Worm (Caenorhabditis elegans) whole organism, L4 larva: ENCODE results near the gene pqn-74.

Source experiments
- D1046.2 ChIP-seq: fragments of 200-800 bp; sonication (Bioruptor generic); IDR thresholded peaks from 2 replicates; pipeline ENCODE4 v1.3.6; 2022; ENCODE audit warnings: missing genetic modification characterization, missing compliant biosample characterization
- F26F4.8 ChIP-seq: fragments of 200-800 bp; sonication (Bioruptor generic); conservative IDR thresholded peaks from 2 replicates; pipeline ENCODE4 v1.3.6; 2022; ENCODE audit warnings: missing genetic modification characterization, missing compliant biosample characterization
- R02D3.7 ChIP-seq: fragments of 150-350 bp; sonication (generic microtip); optimal IDR thresholded peaks from 3 replicates; lab custom pipeline; 2014; ENCODE audit warnings: missing biosample characterization, missing genetic modification characterization
- T26A8.4 ChIP-seq: fragments of 200-800 bp; sonication (Bioruptor generic); IDR thresholded peaks from 2 replicates; pipeline ENCODE4 v1.3.6; 2022; ENCODE audit warnings: missing genetic modification characterization, missing compliant biosample characterization
- Y105C5A.15 ChIP-seq: fragments of 200-800 bp; sonication (Bioruptor generic); IDR thresholded peaks from 2 replicates; pipeline ENCODE4 v1.3.6; 2022; ENCODE audit warnings: missing genetic modification characterization, missing compliant biosample characterization
- Y48G9A.11 ChIP-seq: fragments of 200-800 bp; sonication (Bioruptor generic); IDR thresholded peaks from 2 replicates; pipeline ENCODE4 v1.3.6; 2022; ENCODE audit warnings: missing genetic modification reagents, missing genetic modification characterization, missing compliant biosample characterization
- Y5F2A.4 ChIP-seq: fragments of 200-800 bp; sonication (Bioruptor generic); optimal IDR thresholded peaks from 2 replicates; lab custom pipeline; 2018; ENCODE audit warnings: mild to moderate bottlenecking, missing genetic modification characterization, missing compliant biosample characterization
- ZK337.2 ChIP-seq: fragments of 200-800 bp; sonication (Bioruptor generic); IDR thresholded peaks from 2 replicates; pipeline ENCODE4 v1.3.6; 2022; ENCODE audit warnings: missing genetic modification reagents, missing genetic modification characterization, missing compliant biosample characterization
- aly-2 ChIP-seq: sonication (generic microtip); optimal IDR thresholded peaks from 2 replicates; lab custom pipeline; 2018; ENCODE audit warnings: missing biosample characterization, missing genetic modification characterization
- arid-1 ChIP-seq: fragments of 200-800 bp; sonication (Bioruptor generic); conservative IDR thresholded peaks from 2 replicates; pipeline ENCODE4 v1.3.6; 2022; ENCODE audit warnings: missing genetic modification reagents, missing genetic modification characterization, missing compliant biosample characterization
- ceh-20 ChIP-seq: fragments of 200-800 bp; sonication (Bioruptor generic); IDR thresholded peaks from 2 replicates; pipeline ENCODE4 v1.3.6; 2022; ENCODE audit warnings: missing genetic modification reagents, missing genetic modification characterization, missing compliant biosample characterization
- ceh-28 ChIP-seq: fragments of 150-350 bp; optimal IDR thresholded peaks from 2 replicates; lab custom pipeline; 2014; ENCODE audit warnings: missing biosample characterization, missing genetic modification reagents, missing genetic modification characterization
- ceh-44 ChIP-seq: fragments of 200-800 bp; sonication (Bioruptor generic); IDR thresholded peaks from 2 replicates; pipeline ENCODE4 v1.3.6; 2022; ENCODE audit warnings: missing genetic modification reagents, missing genetic modification characterization, missing compliant biosample characterization
- daf-19 ChIP-seq: fragments of 200-800 bp; sonication (Bioruptor generic); conservative IDR thresholded peaks from 2 replicates; pipeline ENCODE4 v1.3.6; 2022; ENCODE audit warnings: missing genetic modification characterization, missing compliant biosample characterization
- daf-8 ChIP-seq: fragments of 200-800 bp; sonication (Bioruptor generic); IDR thresholded peaks from 2 replicates; pipeline ENCODE4 v1.3.6; 2022; ENCODE audit warnings: missing genetic modification characterization, missing compliant biosample characterization
- dmd-6 ChIP-seq: fragments of 200-800 bp; sonication (Bioruptor generic); IDR thresholded peaks from 2 replicates; pipeline ENCODE4 v1.3.6; 2022; ENCODE audit warnings: missing genetic modification reagents, missing genetic modification characterization, missing compliant biosample characterization
- dmd-9 ChIP-seq: fragments of 200-800 bp; sonication (Bioruptor generic); IDR thresholded peaks from 2 replicates; pipeline ENCODE4 v1.3.6; 2022; ENCODE audit warnings: missing genetic modification reagents, missing genetic modification characterization, missing compliant biosample characterization
- egl-43 ChIP-seq: fragments of 200-800 bp; sonication (Bioruptor generic); IDR thresholded peaks from 2 replicates; pipeline ENCODE4 v1.3.6; 2022; ENCODE audit warnings: missing genetic modification reagents, missing genetic modification characterization, missing compliant biosample characterization
- fkh-10 ChIP-seq: fragments of 150-350 bp; optimal IDR thresholded peaks from 2 replicates; lab custom pipeline; 2014; ENCODE audit warnings: missing biosample characterization, missing genetic modification reagents, missing genetic modification characterization
- fos-1 ChIP-seq: fragments of 150-350 bp; optimal IDR thresholded peaks from 2 replicates; lab custom pipeline; 2014; ENCODE audit warnings: missing biosample characterization, missing genetic modification characterization
- gei-8 ChIP-seq: fragments of 200-800 bp; sonication (Bioruptor generic); optimal IDR thresholded peaks from 2 replicates; lab custom pipeline; 2018; ENCODE audit warnings: mild to moderate bottlenecking, missing genetic modification characterization, missing compliant biosample characterization
- lim-7 ChIP-seq: fragments of 200-800 bp; sonication (Bioruptor generic); IDR thresholded peaks from 2 replicates; pipeline ENCODE4 v1.3.6; 2022; ENCODE audit warnings: missing genetic modification characterization, missing compliant biosample characterization
- lin-13 ChIP-seq: fragments of 150-350 bp; optimal IDR thresholded peaks from 2 replicates; lab custom pipeline; 2014; ENCODE audit warnings: missing biosample characterization, missing genetic modification reagents, missing genetic modification characterization
- lin-15B ChIP-seq: fragments of 150-350 bp; sonication (generic microtip); optimal IDR thresholded peaks from 3 replicates; lab custom pipeline; 2014; ENCODE audit warnings: missing biosample characterization, missing genetic modification characterization
- lin-29 ChIP-seq: fragments of 200-800 bp; sonication (Bioruptor generic); IDR thresholded peaks from 2 replicates; pipeline ENCODE4 v1.3.6; 2022; ENCODE audit warnings: missing genetic modification reagents, missing genetic modification characterization, missing compliant biosample characterization
- lin-39 ChIP-seq: fragments of 150-350 bp; optimal IDR thresholded peaks from 2 replicates; lab custom pipeline; 2014; ENCODE audit warnings: missing biosample characterization, missing genetic modification reagents, missing genetic modification characterization
- lir-3 ChIP-seq: sonication (generic microtip); optimal IDR thresholded peaks from 2 replicates; lab custom pipeline; 2016; ENCODE audit warnings: mild to moderate bottlenecking, missing genetic modification characterization, missing compliant biosample characterization
- lsy-2 ChIP-seq, 2 experiments: fragments of 150-350 bp in 1 of 2; sonication (generic microtip) in 1 of 2; optimal IDR thresholded peaks; 2 replicates each; lab custom pipeline; 2014 to 2017; ENCODE audit warnings: missing biosample characterization in 2 of 2, missing genetic modification characterization in 2 of 2
- madf-5 ChIP-seq, 2 experiments: fragments of 200-800 bp; sonication (Bioruptor generic); IDR thresholded peaks; 2 replicates each; pipeline ENCODE4 v1.3.6; 2022; ENCODE audit warnings: missing compliant biosample characterization in 2 of 2, missing genetic modification characterization in 2 of 2
- mdl-1 ChIP-seq, 2 experiments: fragments of 150-350 bp in 1 of 2; sonication (generic microtip) in 1 of 2; optimal IDR thresholded peaks; 2 replicates each; lab custom pipeline; 2014 to 2017; ENCODE audit warnings: missing biosample characterization in 2 of 2, missing genetic modification characterization in 2 of 2
- mep-1 ChIP-seq: fragments of 150-350 bp; sonication (generic microtip); optimal IDR thresholded peaks from 3 replicates; lab custom pipeline; 2014; ENCODE audit warnings: missing biosample characterization, missing genetic modification characterization
- mes-2 ChIP-seq: sonication (generic microtip); optimal IDR thresholded peaks from 2 replicates; lab custom pipeline; 2016; ENCODE audit warnings: missing genotype, mild to moderate bottlenecking, missing genetic modification characterization, missing compliant biosample characterization; ENCODE audit not compliant: poor library complexity, severe bottlenecking
- mxl-2 ChIP-seq: fragments of 200-800 bp; sonication (Bioruptor generic); conservative IDR thresholded peaks from 2 replicates; pipeline ENCODE4 v1.3.6; 2022; ENCODE audit warnings: missing genetic modification reagents, missing genetic modification characterization, missing compliant biosample characterization
- nhr-10 ChIP-seq: fragments of 150-350 bp; optimal IDR thresholded peaks from 2 replicates; lab custom pipeline; 2014; ENCODE audit warnings: missing biosample characterization, missing genetic modification characterization
- nhr-102 ChIP-seq: sonication (generic microtip); optimal IDR thresholded peaks from 2 replicates; lab custom pipeline; 2016; ENCODE audit warnings: mild to moderate bottlenecking, missing genetic modification characterization, moderate library complexity, missing compliant biosample characterization
- nhr-11 ChIP-seq: fragments of 150-350 bp; optimal IDR thresholded peaks from 2 replicates; lab custom pipeline; 2014; ENCODE audit warnings: missing biosample characterization, missing genetic modification characterization
- nhr-237 ChIP-seq: sonication (generic microtip); optimal IDR thresholded peaks from 2 replicates; lab custom pipeline; 2017; ENCODE audit warnings: missing biosample characterization, missing genetic modification characterization
- nhr-25 ChIP-seq: sonication (generic microtip); optimal IDR thresholded peaks from 2 replicates; lab custom pipeline; 2017; ENCODE audit warnings: missing genetic modification characterization, mild to moderate bottlenecking, missing compliant biosample characterization, antibody characterized with exemption, moderate library complexity, borderline replicate concordance; ENCODE audit not compliant: insufficient read depth
- nhr-48 ChIP-seq: sonication (generic microtip); optimal IDR thresholded peaks from 2 replicates; lab custom pipeline; 2016; ENCODE audit warnings: mild to moderate bottlenecking, missing genetic modification characterization, missing compliant biosample characterization
- pha-4 ChIP-seq, 2 experiments: fragments of 150-350 bp in 1 of 2; fragments of 200-800 bp in 1 of 2; sonication (Bioruptor generic) in 1 of 2; IDR thresholded peaks in 1 of 2; optimal IDR thresholded peaks in 1 of 2; 2 replicates each; pipeline versions ENCODE4 v1.3.6 to Lab custom; 2014 to 2022; ENCODE audit warnings: missing genetic modification characterization in 2 of 2, missing genetic modification reagents in 2 of 2, missing biosample characterization in 1 of 2, missing compliant biosample characterization in 1 of 2
- set-16 ChIP-seq: fragments of 200-800 bp; sonication (Bioruptor generic); IDR thresholded peaks from 2 replicates; pipeline ENCODE4 v1.3.6; 2022; ENCODE audit warnings: missing genetic modification reagents, missing genetic modification characterization, missing compliant biosample characterization
- snpc-4 ChIP-seq: fragments of 150-350 bp; optimal IDR thresholded peaks from 2 replicates; lab custom pipeline; 2014; ENCODE audit warnings: missing biosample characterization, missing genetic modification characterization
- spr-1 ChIP-seq: sonication (generic microtip); optimal IDR thresholded peaks from 2 replicates; lab custom pipeline; 2016; ENCODE audit warnings: mild to moderate bottlenecking, missing genetic modification characterization, missing compliant biosample characterization
- tra-1 ChIP-seq: fragments of 200-800 bp; sonication (Bioruptor generic); IDR thresholded peaks from 2 replicates; pipeline ENCODE4 v1.3.6; 2022; ENCODE audit warnings: missing genetic modification reagents, missing genetic modification characterization, missing compliant biosample characterization
- unc-130 ChIP-seq: sonication (generic microtip); optimal IDR thresholded peaks from 2 replicates; lab custom pipeline; 2016; ENCODE audit warnings: missing genetic modification reagents, missing genetic modification characterization, missing compliant biosample characterization
- vab-7 ChIP-seq: fragments of 200-800 bp; sonication (Bioruptor generic); IDR thresholded peaks from 2 replicates; pipeline ENCODE4 v1.3.6; 2022; ENCODE audit warnings: missing genetic modification reagents, missing genetic modification characterization, missing compliant biosample characterization
- zag-1 ChIP-seq: fragments of 150-350 bp; optimal IDR thresholded peaks from 2 replicates; lab custom pipeline; 2014; ENCODE audit warnings: missing biosample characterization, missing genetic modification characterization
- zfp-2 ChIP-seq: sonication (generic microtip); optimal IDR thresholded peaks from 2 replicates; lab custom pipeline; 2016; ENCODE audit warnings: mild to moderate bottlenecking, missing genetic modification characterization, missing compliant biosample characterization
- zip-11 ChIP-seq: fragments of 200-800 bp; sonication (Bioruptor generic); IDR thresholded peaks from 2 replicates; pipeline ENCODE4 v1.3.6; 2022; ENCODE audit warnings: missing genetic modification characterization, missing compliant biosample characterization
- zip-2 ChIP-seq: fragments of 150-350 bp; optimal IDR thresholded peaks from 2 replicates; lab custom pipeline; 2014; ENCODE audit warnings: missing biosample characterization, missing genetic modification characterization
- ztf-11 ChIP-seq: fragments of 150-350 bp; optimal IDR thresholded peaks from 2 replicates; lab custom pipeline; 2014; ENCODE audit warnings: missing biosample characterization, missing genetic modification characterization

Gene pqn-74

DNA sequence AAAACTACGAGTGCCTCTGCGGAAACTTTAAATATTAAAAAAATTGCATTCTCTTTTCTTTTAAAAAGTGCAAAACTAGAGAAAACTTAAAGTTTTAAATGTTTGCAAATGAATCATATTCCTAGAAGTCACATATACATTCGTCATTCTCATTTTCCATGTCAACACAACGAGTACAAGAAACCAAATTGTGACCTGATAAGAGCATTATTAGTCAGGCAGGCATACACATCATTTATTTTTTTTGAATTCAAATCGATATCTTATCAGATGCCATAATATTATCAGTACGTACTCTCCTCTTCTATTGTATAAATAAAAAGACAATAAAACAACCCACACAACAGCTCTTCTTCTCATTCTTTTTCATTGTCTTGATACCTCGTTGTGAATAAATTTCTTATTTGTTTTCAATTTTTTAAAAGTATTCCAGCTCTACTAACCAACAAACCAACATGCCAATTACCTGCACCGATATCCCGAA is 16.1 kb upstream of the pqn-74 start, which contains the start of gene W02A2.9 (continued):
- TF ChIP-seq nhr-25 (tag; lab: Kevin White, UChicago) (no peak), nhr-48 (tag; lab: Kevin White, UChicago) (peak; percentile 41), zip-11 (no peak), R02D3.7 (tag; lab: Kevin White, UChicago) (no peak), lin-29 (GFP tag; lab: Robert Waterston, UW) (no peak), arid-1 (GFP tag; lab: Robert Waterston, UW) (no peak), Y48G9A.11 (GFP tag; lab: Robert Waterston, UW) (no peak), lin-13 (GFP tag; lab: Kevin White, UChicago) (no peak), zag-1 (no peak), lim-7 (GFP tag; lab: Robert Waterston, UW) (no peak), vab-7 (GFP tag; lab: Robert Waterston, UW) (no peak), ZK337.2 (GFP tag; lab: Robert Waterston, UW) (no peak), daf-8 (GFP tag; lab: Robert Waterston, UW) (no peak), T26A8.4 (GFP tag; lab: Robert Waterston, UW) (no peak), lin-39 (tag; lab: Kevin White, UChicago) (no peak), aly-2 (no peak), lin-15B (no peak), ceh-44 (GFP tag; lab: Robert Waterston, UW) (no peak), daf-19 (GFP tag; lab: Robert Waterston, UW) (no peak), nhr-102 (tag; lab: Kevin White, UChicago) (no peak), ztf-11 (no peak), set-16 (no peak), D1046.2 (GFP tag; lab: Robert Waterston, UW) (no peak), nhr-10 (tag; lab: Kevin White, UChicago) (no peak), snpc-4 (tag; lab: Kevin White, UChicago) (no peak), ceh-20 (no peak), fos-1 (tag; lab: Kevin White, UChicago) (no peak), tra-1 (GFP tag; lab: Robert Waterston, UW) (no peak), zfp-2 (tag; lab: Kevin White, UChicago) (no peak), nhr-11 (tag; lab: Kevin White, UChicago) (no peak), lir-3 (tag; lab: Kevin White, UChicago) (no peak), Y105C5A.15 (no peak), dmd-6 (GFP tag; lab: Robert Waterston, UW) (peak; percentile 86), mxl-2 (GFP tag; lab: Robert Waterston, UW) (no peak), ceh-28 (no peak), spr-1 (tag; lab: Kevin White, UChicago) (no peak), pha-4 (GFP tag; IDR thresholded peaks at IDR 0.05; lab: Robert Waterston, UW) (no peak), pha-4 (tag; optimal IDR thresholded peaks at IDR 0.05; lab: Kevin White, UChicago) (no peak), F26F4.8 (GFP tag; lab: Robert Waterston, UW) (no peak), lsy-2 (tag; optimal IDR thresholded peaks at IDR 0.05; lab: Kevin White, UChicago) (peak; percentile 11 to 49), dmd-9 (no peak), egl-43 (no peak), mep-1 (no peak), mdl-1 (tag; optimal IDR thresholded peaks at IDR 0.05; lab: Kevin White, UChicago) (peak in 1 of 2 experiments; percentile 37), nhr-237 (tag; lab: Kevin White, UChicago) (no peak), fkh-10 (GFP tag; lab: Kevin White, UChicago) (no peak), zip-2 (tag; lab: Kevin White, UChicago) (no peak), unc-130 (no peak), Y5F2A.4 (GFP tag; lab: Kevin White, UChicago) (no peak), gei-8 (no peak), mes-2 (tag; lab: Kevin White, UChicago) (peak; percentile 5), madf-5 (GFP tag; IDR thresholded peaks at IDR 0.05; lab: Robert Waterston, UW) (no peak)
